Fruit fly (Drosophila melanogaster): ENCODE data around the gene Kat60.

The Kat60 gene

dm6 chr3R:5263311-5264250, 31.6 kb upstream of the Kat60 start (continued):
- peak; percentile 27 for TF ChIP-seq CG7368 (GFP tag; optimal IDR thresholded peaks at IDR 0.05)
- peak; percentile 33 for TF ChIP-seq CG8319 (GFP tag; optimal IDR thresholded peaks at IDR 0.05)
- no peak; the same call in 1 of the 2 replicates for TF ChIP-seq Gug (GFP tag; IDR thresholded peaks at IDR 0.05)
- no peak; the same call in 2 of the 3 replicates for TF ChIP-seq eg (GFP tag; IDR thresholded peaks at IDR 0.05)
- TF ChIP-seq CG11762 (GFP tag; optimal IDR thresholded peaks at IDR 0.05; ENCODE audit: insufficient read depth), result peak; percentile 37
- peak; percentile 15 for TF ChIP-seq Sox102F (GFP tag; optimal IDR thresholded peaks at IDR 0.05)
- TF ChIP-seq pdm3 (GFP tag; optimal IDR thresholded peaks at IDR 0.05), result peak; percentile 22
- TF ChIP-seq acj6 (GFP tag; optimal IDR thresholded peaks at IDR 0.05), result peak; percentile 14
- TF ChIP-seq fd85E (GFP tag; optimal IDR thresholded peaks at IDR 0.05), result peak; percentile 1
- TF ChIP-seq OdsH (GFP tag; optimal IDR thresholded peaks at IDR 0.05), result peak; percentile 49
- TF ChIP-seq CG8119 (GFP tag; IDR thresholded peaks at IDR 0.05), result peak; percentile 70; the same call in 2 of the 3 replicates
- TF ChIP-seq CG10631 (GFP tag; optimal IDR thresholded peaks at IDR 0.05), result peak; percentile 64
- TF ChIP-seq topi (GFP tag; optimal IDR thresholded peaks at IDR 0.05), result peak; percentile 26
- TF ChIP-seq Blimp-1 (GFP tag; optimal IDR thresholded peaks at IDR 0.05), result peak; percentile 25
- no peak for TF ChIP-seq CG16779 (tag; optimal IDR thresholded peaks at IDR 0.05)
- TF ChIP-seq svp (GFP tag), result peak; percentile 76
- peak; percentile 18 for TF ChIP-seq CG6792 (GFP tag; optimal IDR thresholded peaks at IDR 0.05)
- peak; percentile 35 for TF ChIP-seq Sox15 (GFP tag; optimal IDR thresholded peaks at IDR 0.05)
- peak; percentile 61 for TF ChIP-seq CG3919 (GFP tag; optimal IDR thresholded peaks at IDR 0.05)
- TF ChIP-seq Eip78C (GFP tag), result peak; percentile 85
- no peak; the same call in none of the 2 replicates for TF ChIP-seq CG15336 (GFP tag; IDR thresholded peaks at IDR 0.05)
- no peak for TF ChIP-seq Smox (GFP tag; optimal IDR thresholded peaks at IDR 0.05)
- TF ChIP-seq achi (GFP tag; optimal IDR thresholded peaks at IDR 0.05), result peak; percentile 79
- peak; percentile 46 for TF ChIP-seq esn (GFP tag; optimal IDR thresholded peaks at IDR 0.05)

dm6 chr3R:5262592-5262991, 30.6 kb upstream of the Kat60 start, which contains the start of gene Tim17a2:
Tim17a2 (minus strand) TSS chr3R:5262692.
- TF ChIP-seq CG1621 (tag; optimal IDR thresholded peaks at IDR 0.05) (no peak), vri (GFP tag; optimal IDR thresholded peaks at IDR 0.05) (no peak), ss (GFP tag; optimal IDR thresholded peaks at IDR 0.05) (no peak), topi (GFP tag; optimal IDR thresholded peaks at IDR 0.05) (no peak), Hr38 (GFP tag; optimal IDR thresholded peaks at IDR 0.05) (no peak), CG11902 (GFP tag; optimal IDR thresholded peaks at IDR 0.05) (no peak), CG7368 (GFP tag; optimal IDR thresholded peaks at IDR 0.05) (no peak), Eip78C (GFP tag) (no peak), acj6 (GFP tag; optimal IDR thresholded peaks at IDR 0.05) (no peak)

DNA sequence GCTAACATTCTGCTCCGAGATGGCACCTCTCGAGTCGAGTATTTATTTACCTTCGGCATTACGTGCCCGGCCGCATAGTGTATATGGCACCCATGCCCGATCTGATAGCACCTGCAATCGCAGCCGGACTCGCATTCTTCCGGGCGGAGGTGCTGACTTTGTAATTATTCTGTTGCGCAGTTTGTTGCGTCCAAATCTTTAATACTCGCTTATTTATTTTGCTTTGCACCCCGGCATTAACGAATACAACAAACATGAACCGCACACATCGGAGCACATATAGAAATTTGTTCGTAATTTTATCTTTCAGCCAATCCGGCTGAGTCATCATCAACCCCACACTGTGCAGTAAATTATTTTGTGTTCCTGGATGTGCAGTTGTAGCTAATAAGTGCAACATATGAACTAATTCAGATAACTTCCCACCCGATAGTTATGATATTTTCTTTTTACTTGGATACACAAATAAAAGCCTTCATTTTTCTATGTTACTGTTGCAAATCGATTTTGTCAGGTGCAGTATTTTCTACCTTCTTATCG, 30.1 kb upstream of the Kat60 start:
- no peak for TF ChIP-seq CG6276 (GFP tag; optimal IDR thresholded peaks at IDR 0.05)
- TF ChIP-seq vri (GFP tag; optimal IDR thresholded peaks at IDR 0.05), result peak; percentile 64
- peak; percentile 30 for TF ChIP-seq Eip78C (GFP tag)
- TF ChIP-seq fkh (GFP tag; optimal IDR thresholded peaks at IDR 0.05), result peak; percentile 8
- TF ChIP-seq svp (GFP tag), result peak; percentile 45

DNA sequence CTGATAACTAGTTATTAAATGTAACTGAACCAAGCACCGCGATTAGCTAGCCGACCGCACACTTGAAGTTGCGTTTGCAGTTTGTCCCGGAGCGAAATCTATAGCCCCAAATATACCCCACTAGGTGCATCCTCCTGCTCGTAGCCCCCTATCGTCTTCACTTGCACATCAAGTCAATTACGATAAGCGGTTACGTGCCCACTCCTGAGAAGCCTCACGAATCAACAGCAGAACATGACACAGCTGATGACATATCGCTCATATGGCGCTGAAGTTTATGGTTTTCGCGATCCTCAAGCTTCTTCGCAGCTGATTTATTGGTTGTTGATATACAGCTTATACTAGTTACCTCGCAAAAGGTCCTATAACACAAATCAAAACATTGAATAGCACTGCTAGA, 29.3 kb upstream of the Kat60 start:
- peak; percentile 30 for TF ChIP-seq Eip78C (GFP tag)
- no peak for TF ChIP-seq CG3032 (tag; optimal IDR thresholded peaks at IDR 0.05)
- TF ChIP-seq CG10631 (GFP tag; optimal IDR thresholded peaks at IDR 0.05), result no peak
- no peak for TF ChIP-seq Hr38 (GFP tag; optimal IDR thresholded peaks at IDR 0.05)
- TF ChIP-seq ss (GFP tag; optimal IDR thresholded peaks at IDR 0.05), result peak in 1 of 2 experiments; percentile 6
- no peak for TF ChIP-seq topi (GFP tag; optimal IDR thresholded peaks at IDR 0.05)
- no peak for TF ChIP-seq Smox (GFP tag; optimal IDR thresholded peaks at IDR 0.05)
- no peak for TF ChIP-seq dsx (GFP tag; optimal IDR thresholded peaks at IDR 0.05; ENCODE audit: poor library complexity, severe bottlenecking)
- 0 out of 3 replicates have a peak, but pooled peaks have one; percentile 7 for TF ChIP-seq eg (GFP tag; IDR thresholded peaks at IDR 0.05)
- no peak for TF ChIP-seq salr (GFP tag; optimal IDR thresholded peaks at IDR 0.05)
- no peak for TF ChIP-seq cyc (GFP tag; optimal IDR thresholded peaks at IDR 0.05)
- no peak for TF ChIP-seq CG7368 (GFP tag; optimal IDR thresholded peaks at IDR 0.05)
- TF ChIP-seq CG4318 (GFP tag; optimal IDR thresholded peaks at IDR 0.05), result no peak
- TF ChIP-seq CG16779 (tag; optimal IDR thresholded peaks at IDR 0.05), result no peak
- no peak for TF ChIP-seq CG8119 (GFP tag; IDR thresholded peaks at IDR 0.05)
- no peak for TF ChIP-seq lz (GFP tag; optimal IDR thresholded peaks at IDR 0.05)
- no peak for TF ChIP-seq Eip93F (GFP tag; optimal IDR thresholded peaks at IDR 0.05)
- TF ChIP-seq vri (GFP tag; optimal IDR thresholded peaks at IDR 0.05), result peak; percentile 73
- TF ChIP-seq Met (GFP tag; optimal IDR thresholded peaks at IDR 0.05), result no peak
- no peak for TF ChIP-seq spab (GFP tag; optimal IDR thresholded peaks at IDR 0.05)
- no peak for TF ChIP-seq OdsH (GFP tag; optimal IDR thresholded peaks at IDR 0.05)
- no peak for TF ChIP-seq Ets96B (tag; optimal IDR thresholded peaks at IDR 0.05)
- TF ChIP-seq CG6792 (GFP tag; optimal IDR thresholded peaks at IDR 0.05), result no peak
- no peak for TF ChIP-seq pdm3 (GFP tag; optimal IDR thresholded peaks at IDR 0.05)

Measured in whole organism, prepupa.